Fruit fly (Drosophila melanogaster) whole organism, embryonic: Measurements from ENCODE around the gene CG7071.

Experiments used
- Adf1 ChIP-seq: fragments of 200-800 bp; sonication (Bioruptor generic); IDR thresholded peaks from 2 replicates; pipeline ENCODE4 v1.3.6; 2022; ENCODE audit warnings: missing biosample characterization, missing genetic modification characterization
- BtbVII ChIP-seq: fragments of 200-800 bp; sonication (Bioruptor generic); optimal IDR thresholded peaks from 3 replicates; lab custom pipeline; 2017; ENCODE audit warnings: missing biosample characterization, mild to moderate bottlenecking, missing genetic modification characterization
- CG10431 ChIP-seq: fragments of 200-800 bp; sonication (Bioruptor generic); optimal IDR thresholded peaks from 3 replicates; lab custom pipeline; 2018; ENCODE audit warnings: missing biosample characterization, mild to moderate bottlenecking, missing genetic modification characterization
- CG11398 ChIP-seq: fragments of 200-800 bp; sonication (Bioruptor generic); optimal IDR thresholded peaks from 2 replicates; lab custom pipeline; 2016; ENCODE audit warnings: missing biosample characterization, missing genetic modification characterization
- CG12219 ChIP-seq: fragments of 200-800 bp; sonication (Bioruptor generic); optimal IDR thresholded peaks from 3 replicates; lab custom pipeline; 2018; ENCODE audit warnings: missing biosample characterization, mild to moderate bottlenecking, missing genetic modification characterization
- CG12299 ChIP-seq: fragments of 200-800 bp; sonication (Bioruptor generic); optimal IDR thresholded peaks from 2 replicates; lab custom pipeline; 2018; ENCODE audit warnings: missing biosample characterization, mild to moderate bottlenecking, missing genetic modification characterization
- CG12391 ChIP-seq: fragments of 200-800 bp; sonication (Bioruptor generic); optimal IDR thresholded peaks from 3 replicates; lab custom pipeline; 2018; ENCODE audit warnings: missing biosample characterization, mild to moderate bottlenecking, missing genetic modification characterization, moderate library complexity
- CG13894 ChIP-seq: fragments of 200-800 bp; sonication (Bioruptor generic); optimal IDR thresholded peaks from 3 replicates; lab custom pipeline; 2018; ENCODE audit warnings: missing biosample characterization, mild to moderate bottlenecking, missing genetic modification characterization, moderate library complexity
- CG15011 ChIP-seq: fragments of 200-800 bp; sonication (Bioruptor generic); optimal IDR thresholded peaks from 3 replicates; lab custom pipeline; 2018; ENCODE audit warnings: missing biosample characterization, mild to moderate bottlenecking, missing genetic modification characterization
- CG15514 ChIP-seq: fragments of 200-800 bp; sonication (Bioruptor generic); optimal IDR thresholded peaks from 3 replicates; lab custom pipeline; 2017; ENCODE audit warnings: missing biosample characterization, missing genetic modification characterization, mild to moderate bottlenecking, moderate library complexity, missing genetic modification reagents
- CG17912 ChIP-seq: fragments of 200-800 bp; sonication (Bioruptor generic); optimal IDR thresholded peaks from 2 replicates; lab custom pipeline; 2018; ENCODE audit warnings: missing biosample characterization, mild to moderate bottlenecking, missing genetic modification characterization
- CG2120 ChIP-seq: fragments of 200-800 bp; sonication (Bioruptor generic); optimal IDR thresholded peaks from 3 replicates; lab custom pipeline; 2016; ENCODE audit warnings: missing biosample characterization, missing genetic modification characterization
- CG2712 ChIP-seq: fragments of 200-800 bp; optimal IDR thresholded peaks from 3 replicates; lab custom pipeline; 2019; ENCODE audit warnings: missing biosample characterization, mild to moderate bottlenecking, missing genetic modification characterization, moderate library complexity
- CG30020 ChIP-seq: fragments of 200-800 bp; optimal IDR thresholded peaks from 2 replicates; lab custom pipeline; 2019; ENCODE audit warnings: missing biosample characterization, mild to moderate bottlenecking, missing genetic modification characterization, moderate library complexity
- CG32772 ChIP-seq: fragments of 200-800 bp; sonication (Bioruptor generic); IDR thresholded peaks from 2 replicates; pipeline ENCODE4 v1.3.6; 2022; ENCODE audit warnings: missing biosample characterization, missing genetic modification characterization
- CG34422 ChIP-seq: fragments of 200-800 bp; sonication (Bioruptor generic); IDR thresholded peaks from 3 replicates; pipeline ENCODE4 v1.3.6; 2022; ENCODE audit warnings: missing biosample characterization, missing genetic modification characterization
- CG4617 ChIP-seq: fragments of 200-800 bp; sonication (Bioruptor generic); optimal IDR thresholded peaks from 3 replicates; lab custom pipeline; 2016; ENCODE audit warnings: missing biosample characterization, missing genetic modification characterization, borderline replicate concordance
- CG6683 ChIP-seq: fragments of 200-800 bp; sonication (Bioruptor generic); optimal IDR thresholded peaks from 2 replicates; lab custom pipeline; 2017; ENCODE audit warnings: missing biosample characterization, mild to moderate bottlenecking, missing genetic modification characterization, missing genetic modification reagents
- CG7271 ChIP-seq: fragments of 200-800 bp; sonication (Bioruptor generic); optimal IDR thresholded peaks from 2 replicates; lab custom pipeline; 2018; ENCODE audit warnings: missing biosample characterization, mild to moderate bottlenecking, missing genetic modification characterization, moderate library complexity
- CG7357 ChIP-seq: fragments of 200-800 bp; sonication (Bioruptor generic); IDR thresholded peaks from 3 replicates; pipeline ENCODE4 v1.3.6; 2022; ENCODE audit warnings: missing biosample characterization, missing genetic modification characterization
- CG8765 ChIP-seq: fragments of 200-800 bp; sonication (Bioruptor generic); IDR thresholded peaks from 2 replicates; pipeline ENCODE4 v1.3.6; 2022; ENCODE audit warnings: missing biosample characterization, missing genetic modification characterization
- D ChIP-seq, 2 experiments: fragments of 200-800 bp in 1 of 2; fragments of >200 bp in 1 of 2; sonication (Bioruptor generic) in 1 of 2; optimal IDR thresholded peaks; 2 replicates in 1 of 2; 3 replicates in 1 of 2; lab custom pipeline; 2017; ENCODE audit warnings: mild to moderate bottlenecking in 1 of 2, missing biosample characterization in 1 of 2, missing genetic modification characterization in 1 of 2, missing genetic modification reagents in 1 of 2
- Dref ChIP-seq: fragments of 200-800 bp; sonication (Bioruptor generic); IDR thresholded peaks from 2 replicates; pipeline ENCODE4 v1.3.6; 2022; ENCODE audit warnings: missing biosample characterization, missing genetic modification characterization
- H15 ChIP-seq: fragments of 200-800 bp; sonication (Bioruptor generic); IDR thresholded peaks from 3 replicates; pipeline ENCODE4 v1.3.6; 2022; ENCODE audit warnings: missing biosample characterization, missing genetic modification characterization
- H2.0 ChIP-seq: fragments of 200-800 bp; sonication (Bioruptor generic); IDR thresholded peaks from 2 replicates; pipeline ENCODE4 v1.3.6; 2022; ENCODE audit warnings: missing biosample characterization, missing genetic modification characterization
- Hey ChIP-seq: fragments of 200-800 bp; sonication (Bioruptor generic); optimal IDR thresholded peaks from 3 replicates; lab custom pipeline; 2018; ENCODE audit warnings: missing biosample characterization, mild to moderate bottlenecking, missing genetic modification characterization
- Nf-YC ChIP-seq: fragments of 200-800 bp; optimal IDR thresholded peaks from 3 replicates; lab custom pipeline; 2019; ENCODE audit warnings: missing biosample characterization, mild to moderate bottlenecking, missing genetic modification characterization, moderate library complexity
- Scr ChIP-seq: fragments of 200-800 bp; sonication (Bioruptor generic); IDR thresholded peaks from 2 replicates; pipeline ENCODE4 v1.3.6; 2022; ENCODE audit warnings: missing biosample characterization, missing genetic modification characterization; ENCODE audit not compliant: partially characterized antibody
- Taf1 ChIP-seq: fragments of 200-800 bp; sonication (Bioruptor generic); IDR thresholded peaks from 2 replicates; pipeline ENCODE4 v1.3.6; 2022; ENCODE audit warnings: missing biosample characterization, missing genetic modification characterization
- amos ChIP-seq: fragments of 200-800 bp; sonication (Bioruptor generic); IDR thresholded peaks from 2 replicates; pipeline ENCODE4 v1.3.6; 2022; ENCODE audit warnings: missing biosample characterization, missing genetic modification characterization; ENCODE audit not compliant: partially characterized antibody
- cg ChIP-seq: fragments of 200-800 bp; sonication (Bioruptor generic); optimal IDR thresholded peaks from 3 replicates; lab custom pipeline; 2019; ENCODE audit warnings: missing biosample characterization, mild to moderate bottlenecking, missing genetic modification characterization, moderate library complexity
- dmrt11E ChIP-seq: fragments of 200-800 bp; sonication (Bioruptor generic); optimal IDR thresholded peaks from 3 replicates; lab custom pipeline; 2018; ENCODE audit warnings: missing biosample characterization, mild to moderate bottlenecking, missing genetic modification characterization, moderate library complexity
- ewg ChIP-seq: fragments of 200-800 bp; sonication (Bioruptor generic); optimal IDR thresholded peaks from 3 replicates; lab custom pipeline; 2017; ENCODE audit warnings: mild to moderate bottlenecking, missing biosample characterization, missing genetic modification reagents, missing genetic modification characterization
- hb ChIP-seq: fragments of 200-800 bp; sonication (Bioruptor generic); IDR thresholded peaks from 3 replicates; pipeline ENCODE4 v1.3.6; 2022; ENCODE audit warnings: missing biosample characterization, missing genetic modification characterization; ENCODE audit not compliant: partially characterized antibody
- hbn ChIP-seq: fragments of 200-800 bp; sonication (Bioruptor generic); IDR thresholded peaks from 2 replicates; pipeline ENCODE4 v1.3.6; 2022; ENCODE audit warnings: missing biosample characterization, missing genetic modification characterization; ENCODE audit not compliant: partially characterized antibody
- knrl ChIP-seq: fragments of 200-800 bp; sonication (Bioruptor generic); IDR thresholded peaks from 3 replicates; pipeline ENCODE4 v1.3.6; 2022; ENCODE audit warnings: missing biosample characterization, missing genetic modification characterization; ENCODE audit not compliant: partially characterized antibody
- lilli ChIP-seq: fragments of 200-800 bp; sonication (Bioruptor generic); optimal IDR thresholded peaks from 3 replicates; lab custom pipeline; 2016; ENCODE audit warnings: missing biosample characterization, missing genetic modification characterization
- luna ChIP-seq: fragments of 200-800 bp; sonication (Bioruptor generic); optimal IDR thresholded peaks from 2 replicates; lab custom pipeline; 2016; ENCODE audit warnings: missing biosample characterization, missing genetic modification characterization
- org-1 ChIP-seq: fragments of 200-800 bp; sonication (Bioruptor generic); optimal IDR thresholded peaks from 2 replicates; lab custom pipeline; 2017; ENCODE audit warnings: missing biosample characterization, missing genetic modification characterization
- pfk ChIP-seq: fragments of 200-800 bp; sonication (Bioruptor generic); optimal IDR thresholded peaks from 2 replicates; lab custom pipeline; 2018; ENCODE audit warnings: missing biosample characterization, mild to moderate bottlenecking, missing genetic modification characterization, moderate library complexity
- psq ChIP-seq: fragments of 200-800 bp; sonication (Bioruptor generic); optimal IDR thresholded peaks from 2 replicates; lab custom pipeline; 2017; ENCODE audit warnings: missing biosample characterization, missing genetic modification characterization
- pum ChIP-seq: fragments of 200-800 bp; sonication (Bioruptor generic); optimal IDR thresholded peaks from 2 replicates; lab custom pipeline; 2016; ENCODE audit warnings: missing biosample characterization, missing genetic modification characterization
- ranshi ChIP-seq: fragments of 200-800 bp; sonication (Bioruptor generic); IDR thresholded peaks from 2 replicates; pipeline ENCODE4 v1.3.6; 2022; ENCODE audit warnings: missing biosample characterization, missing genetic modification characterization
- sens ChIP-seq: fragments of 200-800 bp; sonication (Bioruptor generic); peaks from one replicate; lab custom pipeline; 2016; ENCODE audit warnings: missing biosample characterization, missing genetic modification characterization
- sens-2 ChIP-seq: fragments of 200-800 bp; sonication (Bioruptor generic); IDR thresholded peaks from 2 replicates; pipeline ENCODE4 v1.3.6; 2022; ENCODE audit warnings: missing biosample characterization, missing genetic modification characterization
- sisA ChIP-seq: fragments of 200-800 bp; sonication (Bioruptor generic); IDR thresholded peaks from 2 replicates; pipeline ENCODE4 v1.3.6; 2022; ENCODE audit warnings: missing biosample characterization, missing genetic modification characterization
- wek ChIP-seq: fragments of 200-800 bp; sonication (Bioruptor generic); optimal IDR thresholded peaks from 3 replicates; lab custom pipeline; 2018; ENCODE audit warnings: missing biosample characterization, mild to moderate bottlenecking, missing genetic modification characterization, moderate library complexity
- wor ChIP-seq: fragments of 200-800 bp; sonication (Bioruptor generic); IDR thresholded peaks from 2 replicates; pipeline ENCODE4 v1.3.6; 2022; ENCODE audit warnings: missing biosample characterization, missing genetic modification characterization
- zen ChIP-seq: fragments of 200-800 bp; sonication (Bioruptor generic); optimal IDR thresholded peaks from 3 replicates; lab custom pipeline; 2018; ENCODE audit warnings: missing biosample characterization, mild to moderate bottlenecking, missing genetic modification characterization, moderate library complexity
- zfh2 ChIP-seq: fragments of 200-800 bp; sonication (Bioruptor generic); optimal IDR thresholded peaks from 2 replicates; lab custom pipeline; 2016; ENCODE audit warnings: missing biosample characterization, missing genetic modification characterization

Gene CG7071

DNA sequence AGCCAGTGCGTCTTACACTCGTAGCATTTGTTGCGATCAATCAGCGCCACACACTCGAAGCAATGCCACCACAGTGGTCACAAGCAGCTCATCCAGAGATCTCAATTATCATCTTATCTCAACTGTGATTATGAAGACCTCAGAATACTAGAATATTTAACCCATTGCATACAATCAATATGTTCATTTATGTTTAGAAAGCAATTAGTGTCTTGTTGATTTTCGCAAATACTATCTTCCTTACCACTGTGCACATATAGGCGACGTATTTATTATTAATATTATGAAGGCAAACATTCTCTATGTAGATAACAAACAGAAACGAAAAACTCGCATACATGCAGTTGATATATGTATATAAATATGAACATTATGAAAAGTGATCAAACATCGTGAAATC is 3.6 kb upstream of the CG7071 start (continued):
- TF ChIP-seq CG30020 (tag; lab: Kevin White, UChicago) (no peak), zfh2 (GFP tag; lab: Kevin White, UChicago) (no peak), sens-2 (GFP tag; lab: Robert Waterston, UW) (no peak), Taf1 (GFP tag; lab: Robert Waterston, UW) (no peak; the same call in 1 of the 2 replicates), hb (GFP tag; lab: Robert Waterston, UW) (no peak), CG4617 (GFP tag; lab: Kevin White, UChicago) (no peak), BtbVII (GFP tag; lab: Kevin White, UChicago) (peak; percentile 46), sens (GFP tag; lab: Kevin White, UChicago) (peak; percentile 94), Adf1 (GFP tag; lab: Robert Waterston, UW) (no peak), amos (no peak), CG12391 (tag; lab: Kevin White, UChicago) (peak; percentile 73), org-1 (GFP tag; lab: Kevin White, UChicago) (peak; percentile 69), CG2712 (peak; percentile 79), Dref (GFP tag; lab: Robert Waterston, UW) (no peak), psq (GFP tag; lab: Kevin White, UChicago) (peak; percentile 70), ranshi (GFP tag; lab: Robert Waterston, UW) (peak; percentile 56), CG12219 (GFP tag; lab: Kevin White, UChicago) (peak; percentile 44), dmrt11E (tag; lab: Kevin White, UChicago) (peak; percentile 88), wek (GFP tag; lab: Kevin White, UChicago) (peak; percentile 58), CG8765 (GFP tag; lab: Robert Waterston, UW) (no peak), zen (tag; lab: Kevin White, UChicago) (peak; percentile 72), CG34422 (GFP tag; lab: Robert Waterston, UW) (peak; percentile 62; the same call in 1 of the 3 replicates), knrl (GFP tag; lab: Robert Waterston, UW) (no peak), CG17912 (no peak), CG6683 (peak; percentile 38), pfk (GFP tag; lab: Kevin White, UChicago) (no peak), cg (no peak), CG13894 (tag; lab: Kevin White, UChicago) (no peak), CG2120 (GFP tag; lab: Kevin White, UChicago) (peak; percentile 52), H15 (no peak), hbn (GFP tag; lab: Robert Waterston, UW) (no peak), wor (GFP tag; lab: Robert Waterston, UW) (0 out of 2 replicates have a peak, but pooled peaks have one; percentile 16), CG10431 (GFP tag; lab: Kevin White, UChicago) (peak; percentile 46), CG11398 (GFP tag; lab: Kevin White, UChicago) (peak; percentile 37), Nf-YC (tag; lab: Kevin White, UChicago) (no peak), Hey (tag; lab: Kevin White, UChicago) (no peak), Scr (no peak), luna (GFP tag; lab: Kevin White, UChicago) (no peak), CG7271 (tag; lab: Kevin White, UChicago) (peak; percentile 82), lilli (GFP tag; lab: Kevin White, UChicago) (peak; percentile 52), sisA (peak; percentile 46; the same call in 1 of the 2 replicates), H2.0 (GFP tag; lab: Robert Waterston, UW) (peak; percentile 40; the same call in 1 of the 2 replicates), CG15514 (peak; percentile 32), CG15011 (GFP tag; lab: Kevin White, UChicago) (peak; percentile 62), CG12299 (tag; lab: Kevin White, UChicago) (no peak), CG32772 (no peak), CG7357 (GFP tag; lab: Robert Waterston, UW) (peak; percentile 35; the same call in 1 of the 3 replicates), pum (peak; percentile 25), ewg (GFP tag; lab: Kevin White, UChicago) (peak; percentile 62), D (optimal IDR thresholded peaks at IDR 0.05; lab: Kevin White, UChicago) (no peak), D (GFP tag; optimal IDR thresholded peaks at IDR 0.05; lab: Kevin White, UChicago) (peak; percentile 82)
